Worm (Caenorhabditis elegans): Measurements from ENCODE around the gene rps-2.

rps-2 gene

ce11 chrIV:7881166-7881565 is 45.0 kb downstream of the rps-2 start:
- TF ChIP-seq ets-7 (tag; optimal IDR thresholded peaks at IDR 0.05), result no peak

DNA sequence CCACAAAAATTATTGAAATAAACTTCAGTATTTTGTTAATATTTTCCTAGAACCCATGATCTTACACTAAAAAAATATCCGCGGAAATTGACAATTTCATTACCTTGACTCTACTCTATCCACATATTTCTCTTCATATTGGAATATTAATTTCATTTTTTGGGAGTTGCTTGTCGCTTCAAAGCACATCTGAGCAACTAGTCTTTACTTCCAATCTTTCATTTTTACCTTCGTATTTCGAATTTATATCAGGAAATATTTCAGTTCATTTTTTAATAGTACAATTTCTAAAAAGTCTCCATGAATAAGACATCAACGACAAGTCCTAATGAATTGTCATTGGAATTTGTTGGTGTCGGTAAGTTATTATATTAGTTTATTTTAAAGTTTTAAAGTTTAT is 47.2 kb downstream of the rps-2 start, which contains the start of gene srt-73:
Gene srt-73 (plus strand): TSS at position 301 of the 400 bp plus-strand sequence.
- no peak for TF ChIP-seq tbx-37 (GFP tag; conservative IDR thresholded peaks at IDR 0.05)

- TF ChIP-seq B0310.2 (tag; optimal IDR thresholded peaks at IDR 0.05), result no peak
- no peak for TF ChIP-seq tbx-11 (GFP tag; IDR thresholded peaks at IDR 0.05)
- TF ChIP-seq tbx-37 (GFP tag; conservative IDR thresholded peaks at IDR 0.05), result no peak
- TF ChIP-seq scrt-1 (GFP tag; IDR thresholded peaks at IDR 0.05), result no peak
- TF ChIP-seq ets-7 (tag; optimal IDR thresholded peaks at IDR 0.05), result no peak
- TF ChIP-seq ama-1 (optimal IDR thresholded peaks at IDR 0.05), result no peak
- TF ChIP-seq hnd-1 (tag; optimal IDR thresholded peaks at IDR 0.05), result no peak
- no peak for TF ChIP-seq hmbx-1 (tag; optimal IDR thresholded peaks at IDR 0.05)
Observed at ce11 chrIV:7877781-7878180, 48.4 kb downstream of the rps-2 start, which contains the start of gene kin-26. TSS of gene kin-26 (minus strand) at chrIV:7877881.

DNA sequence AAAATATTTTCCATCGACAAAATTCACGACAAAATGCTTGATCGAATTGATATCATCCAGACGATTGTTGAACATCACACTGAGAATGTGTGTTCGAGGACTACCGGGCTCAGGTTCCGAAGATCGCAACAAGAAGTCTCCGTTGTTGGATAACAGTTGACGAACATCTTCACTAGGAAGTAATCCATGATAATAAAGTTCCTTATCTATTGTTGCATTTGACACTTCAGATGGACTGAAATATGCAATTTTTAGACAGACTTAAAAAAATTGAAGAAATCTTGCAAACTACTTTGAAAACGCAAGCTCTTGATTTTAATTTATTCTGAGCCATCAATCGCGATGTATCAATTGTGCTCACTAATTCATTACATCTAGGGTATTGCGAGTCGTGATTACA is 48.9 kb downstream of the rps-2 start:
- TF ChIP-seq hnd-1 (tag; optimal IDR thresholded peaks at IDR 0.05), result no peak
- TF ChIP-seq ama-1 (optimal IDR thresholded peaks at IDR 0.05), result no peak
- TF ChIP-seq ceh-36 (tag; optimal IDR thresholded peaks at IDR 0.05), result no peak
- no peak for TF ChIP-seq hmg-4 (GFP tag; optimal IDR thresholded peaks at IDR 0.05)
- TF ChIP-seq flt-1 (GFP tag; IDR thresholded peaks at IDR 0.05), result no peak
- no peak for TF ChIP-seq hmbx-1 (tag; optimal IDR thresholded peaks at IDR 0.05)
- no peak for TF ChIP-seq ceh-13 (GFP tag; optimal IDR thresholded peaks at IDR 0.05)
- no peak for TF ChIP-seq tbx-37 (GFP tag; conservative IDR thresholded peaks at IDR 0.05)
- no peak for TF ChIP-seq pes-1 (GFP tag; IDR thresholded peaks at IDR 0.05)
- no peak for TF ChIP-seq aly-1 (tag; optimal IDR thresholded peaks at IDR 0.05)
- TF ChIP-seq ets-7 (tag; optimal IDR thresholded peaks at IDR 0.05), result no peak
- no peak for TF ChIP-seq tbx-11 (GFP tag; IDR thresholded peaks at IDR 0.05)
- TF ChIP-seq F13C5.2 (tag; optimal IDR thresholded peaks at IDR 0.05), result no peak
- TF ChIP-seq sea-1 (GFP tag; conservative IDR thresholded peaks at IDR 0.05), result no peak

All from whole organism, early embryonic.